Fruit fly (Drosophila melanogaster): Measurements from ENCODE around the gene CG3638.

CG3638 gene

dm6 chrX:1171018-1171417 is 65.5 kb downstream of the CG3638 start (continued):
- peak; percentile 68 for TF ChIP-seq Fer1 (GFP tag; optimal IDR thresholded peaks at IDR 0.05)
- TF ChIP-seq sug (tag; optimal IDR thresholded peaks at IDR 0.05) = peak; percentile 49
- TF ChIP-seq CG6765 (GFP tag; optimal IDR thresholded peaks at IDR 0.05) = peak; percentile 49
- peak; percentile 34; the same call in 1 of the 2 replicates for TF ChIP-seq vvl (GFP tag; IDR thresholded peaks at IDR 0.05)
- 0 out of 2 replicates have a peak, but pooled peaks have one; percentile 9 for TF ChIP-seq CG6689 (GFP tag; IDR thresholded peaks at IDR 0.05)
- peak; percentile 68 for TF ChIP-seq CG2120 (GFP tag; optimal IDR thresholded peaks at IDR 0.05)
- TF ChIP-seq pan (optimal IDR thresholded peaks at IDR 0.05) = no peak
- peak in 1 of 2 experiments; percentile 45 for TF ChIP-seq pan (GFP tag; optimal IDR thresholded peaks at IDR 0.05 in 1 of 2, IDR thresholded peaks at IDR 0.05 in 1 of 2)
- TF ChIP-seq Eip74EF (GFP tag; optimal IDR thresholded peaks at IDR 0.05) = peak in 1 of 2 experiments; percentile 31
- no peak for TF ChIP-seq shn (GFP tag; optimal IDR thresholded peaks at IDR 0.05)
- TF ChIP-seq CG11504 (tag; optimal IDR thresholded peaks at IDR 0.05) = peak; percentile 71
- TF ChIP-seq Jarid2 (GFP tag; optimal IDR thresholded peaks at IDR 0.05) = peak; percentile 3
- peak; percentile 27 for TF ChIP-seq kay (GFP tag; optimal IDR thresholded peaks at IDR 0.05)
- peak; percentile 6; the same call in 1 of the 2 replicates for TF ChIP-seq H2.0 (GFP tag; IDR thresholded peaks at IDR 0.05)
- TF ChIP-seq Ets65A (GFP tag) = peak; percentile 60
- no peak for TF ChIP-seq Awh (GFP tag; IDR thresholded peaks at IDR 0.05)
- TF ChIP-seq Deaf1 (tag; optimal IDR thresholded peaks at IDR 0.05) = peak; percentile 84
- peak; percentile 14 for TF ChIP-seq CG6854 (GFP tag; optimal IDR thresholded peaks at IDR 0.05)
- peak in 1 of 2 experiments; percentile 22 for TF ChIP-seq chif (GFP tag; optimal IDR thresholded peaks at IDR 0.05)
- peak; percentile 28 for TF ChIP-seq slbo (GFP tag; IDR thresholded peaks at IDR 0.05)
- TF ChIP-seq Mad (GFP tag; optimal IDR thresholded peaks at IDR 0.05) = no peak
- TF ChIP-seq Med (GFP tag) = peak; percentile 84
- peak; percentile 23 for TF ChIP-seq ATbp (GFP tag; optimal IDR thresholded peaks at IDR 0.05)
- peak; percentile 38; the same call in 1 of the 2 replicates for TF ChIP-seq CG9932 (GFP tag; IDR thresholded peaks at IDR 0.05)
- TF ChIP-seq CG10274 (GFP tag; optimal IDR thresholded peaks at IDR 0.05) = peak; percentile 44
- peak; percentile 37 for TF ChIP-seq D19B (GFP tag; optimal IDR thresholded peaks at IDR 0.05)
- peak; percentile 57 for TF ChIP-seq CG8924 (tag; optimal IDR thresholded peaks at IDR 0.05)
- peak; percentile 59 for TF ChIP-seq CG17361 (GFP tag; IDR thresholded peaks at IDR 0.05)
- TF ChIP-seq schlank (tag; optimal IDR thresholded peaks at IDR 0.05) = peak; percentile 19
- TF ChIP-seq gsb (GFP tag; IDR thresholded peaks at IDR 0.05) = 0 out of 2 replicates have a peak, but pooled peaks have one; percentile 11
- peak; percentile 2 for TF ChIP-seq az2 (GFP tag; optimal IDR thresholded peaks at IDR 0.05)
- no peak for TF ChIP-seq CG1602 (GFP tag; optimal IDR thresholded peaks at IDR 0.05)
- peak; percentile 23 for TF ChIP-seq Nf-YC (tag; optimal IDR thresholded peaks at IDR 0.05)
- TF ChIP-seq CG17829 (tag; optimal IDR thresholded peaks at IDR 0.05) = peak; percentile 32
- TF ChIP-seq Dek (tag; optimal IDR thresholded peaks at IDR 0.05) = peak; percentile 39
- peak; percentile 2 for TF ChIP-seq crc (GFP tag; optimal IDR thresholded peaks at IDR 0.05)
- TF ChIP-seq Ada2b (GFP tag; IDR thresholded peaks at IDR 0.05) = peak; percentile 40; the same call in 1 of the 2 replicates
- TF ChIP-seq CG9817 (tag; optimal IDR thresholded peaks at IDR 0.05) = peak; percentile 9
- TF ChIP-seq mam (GFP tag; optimal IDR thresholded peaks at IDR 0.05) = peak; percentile 16
- peak; percentile 4 for TF ChIP-seq CG16815 (GFP tag; optimal IDR thresholded peaks at IDR 0.05)
- peak; percentile 5 for TF ChIP-seq CG12104 (GFP tag; optimal IDR thresholded peaks at IDR 0.05)
- no peak for TF ChIP-seq CG8359 (GFP tag; optimal IDR thresholded peaks at IDR 0.05; ENCODE audit: borderline replicate concordance)
- TF ChIP-seq CG14050 (GFP tag; IDR thresholded peaks at IDR 0.05) = no peak
- TF ChIP-seq Meics (GFP tag; optimal IDR thresholded peaks at IDR 0.05) = peak; percentile 74
- TF ChIP-seq sr (GFP tag; IDR thresholded peaks at IDR 0.05) = no peak
- TF ChIP-seq CG12155 (GFP tag; optimal IDR thresholded peaks at IDR 0.05) = peak; percentile 24
- TF ChIP-seq CG11696 (GFP tag; IDR thresholded peaks at IDR 0.05) = no peak
- TF ChIP-seq row (GFP tag; IDR thresholded peaks at IDR 0.05) = peak; percentile 66
- TF ChIP-seq CG18599 (GFP tag; optimal IDR thresholded peaks at IDR 0.05) = peak; percentile 79
- TF ChIP-seq CG12769 (tag; optimal IDR thresholded peaks at IDR 0.05) = peak; percentile 35
- peak; percentile 59 for TF ChIP-seq CG10543 (GFP tag; optimal IDR thresholded peaks at IDR 0.05)

All from whole organism, embryonic.